Fruit fly (Drosophila melanogaster) whole organism, embryonic: ENCODE results near the gene CG17168.

Experiments used
- Atf-2 ChIP-seq: fragments of 200-800 bp; sonication (Bioruptor generic); optimal IDR thresholded peaks from 2 replicates; lab custom pipeline; 2016; ENCODE audit warnings: missing biosample characterization, missing genetic modification characterization
- Bgb ChIP-seq: fragments of 200-800 bp; sonication (Bioruptor generic); IDR thresholded peaks from 2 replicates; pipeline ENCODE4 v1.3.6; 2022; ENCODE audit warnings: missing biosample characterization, missing genetic modification characterization; ENCODE audit not compliant: partially characterized antibody
- CG11696 ChIP-seq: fragments of 200-800 bp; sonication (Bioruptor generic); IDR thresholded peaks from 2 replicates; pipeline ENCODE4 v1.3.6; 2022; ENCODE audit warnings: missing biosample characterization, missing genetic modification characterization
- CG12155 ChIP-seq: fragments of 200-800 bp; sonication (Bioruptor generic); optimal IDR thresholded peaks from 3 replicates; lab custom pipeline; 2016; ENCODE audit warnings: missing biosample characterization, missing genetic modification characterization
- CG13894 ChIP-seq: fragments of 200-800 bp; sonication (Bioruptor generic); optimal IDR thresholded peaks from 3 replicates; lab custom pipeline; 2018; ENCODE audit warnings: missing biosample characterization, mild to moderate bottlenecking, missing genetic modification characterization, moderate library complexity
- CG15269 ChIP-seq: fragments of 200-800 bp; sonication (Bioruptor generic); optimal IDR thresholded peaks from 2 replicates; lab custom pipeline; 2018; ENCODE audit warnings: missing biosample characterization, mild to moderate bottlenecking, missing genetic modification characterization, moderate library complexity
- CG15514 ChIP-seq: fragments of 200-800 bp; sonication (Bioruptor generic); optimal IDR thresholded peaks from 3 replicates; lab custom pipeline; 2017; ENCODE audit warnings: missing biosample characterization, missing genetic modification characterization, mild to moderate bottlenecking, moderate library complexity, missing genetic modification reagents
- CG17186 ChIP-seq: fragments of 200-800 bp; sonication (Bioruptor generic); optimal IDR thresholded peaks from 3 replicates; lab custom pipeline; 2017; ENCODE audit warnings: missing biosample characterization, missing genetic modification reagents, missing genetic modification characterization
- CG17802 ChIP-seq: fragments of 200-800 bp; sonication (Bioruptor generic); optimal IDR thresholded peaks from 2 replicates; lab custom pipeline; 2018; ENCODE audit warnings: missing biosample characterization, mild to moderate bottlenecking, missing genetic modification characterization, moderate library complexity
- CG17912 ChIP-seq: fragments of 200-800 bp; sonication (Bioruptor generic); optimal IDR thresholded peaks from 2 replicates; lab custom pipeline; 2018; ENCODE audit warnings: missing biosample characterization, mild to moderate bottlenecking, missing genetic modification characterization
- CG18262 ChIP-seq: fragments of 200-800 bp; optimal IDR thresholded peaks from 3 replicates; lab custom pipeline; 2019; ENCODE audit warnings: missing biosample characterization, mild to moderate bottlenecking, missing genetic modification characterization, moderate library complexity
- CG18476 ChIP-seq: fragments of 200-800 bp; sonication (Bioruptor generic); optimal IDR thresholded peaks from 2 replicates; lab custom pipeline; 2016; ENCODE audit warnings: missing biosample characterization, mild to moderate bottlenecking, missing genetic modification characterization
- CG2889 ChIP-seq: fragments of 200-800 bp; sonication (Bioruptor generic); IDR thresholded peaks from 3 replicates; pipeline ENCODE4 v1.3.6; 2022; ENCODE audit warnings: missing biosample characterization, missing genetic modification characterization
- CG30020 ChIP-seq: fragments of 200-800 bp; optimal IDR thresholded peaks from 2 replicates; lab custom pipeline; 2019; ENCODE audit warnings: missing biosample characterization, mild to moderate bottlenecking, missing genetic modification characterization, moderate library complexity
- CG34224 ChIP-seq: fragments of 200-800 bp; sonication (Bioruptor generic); IDR thresholded peaks from 3 replicates; pipeline ENCODE4 v1.3.6; 2022; ENCODE audit warnings: missing biosample characterization, missing genetic modification characterization; ENCODE audit not compliant: partially characterized antibody
- CG4360 ChIP-seq: fragments of 200-800 bp; sonication (Bioruptor generic); IDR thresholded peaks from 2 replicates; pipeline ENCODE4 v1.3.6; 2022; ENCODE audit warnings: missing biosample characterization, missing genetic modification characterization
- CG43689 ChIP-seq: fragments of 200-800 bp; sonication (Bioruptor generic); IDR thresholded peaks from 2 replicates; pipeline ENCODE4 v1.3.6; 2022; ENCODE audit warnings: missing biosample characterization, missing genetic modification characterization
- CG7786 ChIP-seq: fragments of 200-800 bp; sonication (Bioruptor generic); optimal IDR thresholded peaks from 2 replicates; lab custom pipeline; 2016; ENCODE audit warnings: missing biosample characterization, missing genetic modification characterization
- CG7987 ChIP-seq: fragments of 200-800 bp; sonication (Bioruptor generic); optimal IDR thresholded peaks from 2 replicates; lab custom pipeline; 2018; ENCODE audit warnings: missing biosample characterization, mild to moderate bottlenecking, missing genetic modification characterization, moderate library complexity
- D19A ChIP-seq: fragments of 200-800 bp; optimal IDR thresholded peaks from 3 replicates; lab custom pipeline; 2019; ENCODE audit warnings: missing biosample characterization, mild to moderate bottlenecking, missing genetic modification characterization, moderate library complexity
- Dek ChIP-seq: fragments of 200-800 bp; sonication (Bioruptor generic); optimal IDR thresholded peaks from 3 replicates; lab custom pipeline; 2019; ENCODE audit warnings: missing biosample characterization, mild to moderate bottlenecking, missing genetic modification characterization, moderate library complexity
- Fer2 ChIP-seq: fragments of 200-800 bp; sonication (Bioruptor generic); optimal IDR thresholded peaks from 2 replicates; lab custom pipeline; 2018; ENCODE audit warnings: missing biosample characterization, mild to moderate bottlenecking, missing genetic modification characterization, moderate library complexity
- GATAe ChIP-seq: fragments of 200-800 bp; sonication (Bioruptor generic); conservative IDR thresholded peaks from 2 replicates; pipeline ENCODE4 v1.3.6; 2022; ENCODE audit warnings: missing biosample characterization, missing genetic modification characterization
- Lpt ChIP-seq: fragments of >200 bp; optimal IDR thresholded peaks from 2 replicates; lab custom pipeline; 2018; ENCODE audit warnings: missing biosample characterization, missing genetic modification characterization
- Mad ChIP-seq: fragments of 200-800 bp; sonication (Bioruptor generic); optimal IDR thresholded peaks from 2 replicates; lab custom pipeline; 2016; ENCODE audit warnings: missing biosample characterization, missing genetic modification characterization
- Max ChIP-seq: fragments of 200-800 bp; sonication (Bioruptor generic); optimal IDR thresholded peaks from 2 replicates; lab custom pipeline; 2016; ENCODE audit warnings: missing biosample characterization, mild to moderate bottlenecking, missing genetic modification characterization
- Myb ChIP-seq: fragments of 200-800 bp; sonication (Bioruptor generic); optimal IDR thresholded peaks from 2 replicates; lab custom pipeline; 2016; ENCODE audit warnings: missing biosample characterization, missing genetic modification characterization
- Oli ChIP-seq: fragments of 200-800 bp; sonication (Bioruptor generic); optimal IDR thresholded peaks from 2 replicates; lab custom pipeline; 2018; ENCODE audit warnings: missing biosample characterization, mild to moderate bottlenecking, missing genetic modification characterization, moderate library complexity
- Poxn ChIP-seq: fragments of 200-800 bp; sonication (Bioruptor generic); IDR thresholded peaks from 2 replicates; pipeline ENCODE4 v1.3.6; 2022; ENCODE audit warnings: missing biosample characterization, missing genetic modification characterization
- Scr ChIP-seq: fragments of 200-800 bp; sonication (Bioruptor generic); IDR thresholded peaks from 2 replicates; pipeline ENCODE4 v1.3.6; 2022; ENCODE audit warnings: missing biosample characterization, missing genetic modification characterization; ENCODE audit not compliant: partially characterized antibody
- Ssrp ChIP-seq: fragments of 200-800 bp; sonication (Bioruptor generic); optimal IDR thresholded peaks from 2 replicates; lab custom pipeline; 2018; ENCODE audit warnings: missing biosample characterization, mild to moderate bottlenecking, missing genetic modification characterization, moderate library complexity
- Xbp1 ChIP-seq: fragments of 200-800 bp; sonication (Bioruptor generic); optimal IDR thresholded peaks from 3 replicates; lab custom pipeline; 2016; ENCODE audit warnings: missing biosample characterization, mild to moderate bottlenecking, missing genetic modification characterization
- ac ChIP-seq: fragments of 200-800 bp; sonication (Bioruptor generic); optimal IDR thresholded peaks from 3 replicates; lab custom pipeline; 2017; ENCODE audit warnings: missing biosample characterization, mild to moderate bottlenecking, missing genetic modification characterization
- az2 ChIP-seq: fragments of 200-800 bp; sonication (Bioruptor generic); optimal IDR thresholded peaks from 3 replicates; lab custom pipeline; 2016; ENCODE audit warnings: missing biosample characterization, missing genetic modification characterization
- cas ChIP-seq: fragments of 200-800 bp; sonication (Bioruptor generic); IDR thresholded peaks from 2 replicates; pipeline ENCODE4 v1.3.6; 2022; ENCODE audit warnings: missing biosample characterization, missing genetic modification characterization
- chn ChIP-seq: fragments of 200-800 bp; sonication (Bioruptor generic); optimal IDR thresholded peaks from 2 replicates; lab custom pipeline; 2016; ENCODE audit warnings: missing biosample characterization, missing genetic modification characterization
- fd102C ChIP-seq: fragments of 200-800 bp; sonication (Bioruptor generic); optimal IDR thresholded peaks from 2 replicates; lab custom pipeline; 2018; ENCODE audit warnings: missing biosample characterization, mild to moderate bottlenecking, missing genetic modification characterization, moderate library complexity
- gfzf ChIP-seq: fragments of 200-800 bp; sonication (Bioruptor generic); optimal IDR thresholded peaks from 2 replicates; lab custom pipeline; 2016; ENCODE audit warnings: missing biosample characterization, mild to moderate bottlenecking, missing genetic modification characterization, moderate library complexity
- gsb ChIP-seq: fragments of 200-800 bp; sonication (Bioruptor generic); IDR thresholded peaks from 2 replicates; pipeline ENCODE4 v1.3.6; 2022; ENCODE audit warnings: missing biosample characterization, missing genetic modification characterization
- ind ChIP-seq: fragments of 200-800 bp; sonication (Bioruptor generic); optimal IDR thresholded peaks from 3 replicates; lab custom pipeline; 2016; ENCODE audit warnings: missing biosample characterization, missing genetic modification characterization
- nau ChIP-seq: fragments of 200-800 bp; sonication (Bioruptor generic); optimal IDR thresholded peaks from 3 replicates; lab custom pipeline; 2017; ENCODE audit warnings: missing biosample characterization, mild to moderate bottlenecking, missing genetic modification characterization, missing genetic modification reagents
- nerfin-2 ChIP-seq: fragments of 200-800 bp; sonication (Bioruptor generic); IDR thresholded peaks from 2 replicates; pipeline ENCODE4 v1.3.6; 2022; ENCODE audit warnings: missing biosample characterization, missing genetic modification characterization; ENCODE audit not compliant: partially characterized antibody
- nom ChIP-seq: fragments of 200-800 bp; sonication (Bioruptor generic); optimal IDR thresholded peaks from 2 replicates; lab custom pipeline; 2017; ENCODE audit warnings: missing biosample characterization, missing genetic modification characterization, mild to moderate bottlenecking, moderate library complexity, missing genetic modification reagents
- pan ChIP-seq, 4 experiments: fragments of >200 bp in 3 of 4; fragments of 200-800 bp in 1 of 4; sonication (Bioruptor generic) in 1 of 4; optimal IDR thresholded peaks in 3 of 4; IDR thresholded peaks in 1 of 4; 2 replicates each; pipeline versions ENCODE4 v1.3.6 to Lab custom; 2017 to 2022; ENCODE audit warnings: missing biosample characterization in 2 of 4, missing genetic modification characterization in 2 of 4, mixed read lengths in 1 of 4
- ranshi ChIP-seq: fragments of 200-800 bp; sonication (Bioruptor generic); IDR thresholded peaks from 2 replicates; pipeline ENCODE4 v1.3.6; 2022; ENCODE audit warnings: missing biosample characterization, missing genetic modification characterization
- run ChIP-seq: fragments of 200-800 bp; sonication (Bioruptor generic); optimal IDR thresholded peaks from 3 replicates; lab custom pipeline; 2018; ENCODE audit warnings: missing biosample characterization, mild to moderate bottlenecking, missing genetic modification characterization
- salm ChIP-seq: fragments of 200-800 bp; sonication (Bioruptor generic); optimal IDR thresholded peaks from 2 replicates; lab custom pipeline; 2018; ENCODE audit warnings: missing biosample characterization, mild to moderate bottlenecking, missing genetic modification characterization
- scrt ChIP-seq: fragments of 200-800 bp; sonication (Bioruptor generic); optimal IDR thresholded peaks from 2 replicates; lab custom pipeline; 2018; ENCODE audit warnings: missing biosample characterization, mild to moderate bottlenecking, missing genetic modification characterization, moderate library complexity
- sr ChIP-seq: fragments of 200-800 bp; sonication (Bioruptor generic); IDR thresholded peaks from 3 replicates; pipeline ENCODE4 v1.3.6; 2022; ENCODE audit warnings: missing biosample characterization, missing genetic modification characterization
- wek ChIP-seq: fragments of 200-800 bp; sonication (Bioruptor generic); optimal IDR thresholded peaks from 3 replicates; lab custom pipeline; 2018; ENCODE audit warnings: missing biosample characterization, mild to moderate bottlenecking, missing genetic modification characterization, moderate library complexity

Gene CG17168

dm6 chrX:23097250-23097649 is 14.7 kb downstream of the CG17168 start (continued):
- no peak for TF ChIP-seq chn (GFP tag; lab: Kevin White, UChicago)
- no peak for TF ChIP-seq gfzf (GFP tag; lab: Kevin White, UChicago)
- TF ChIP-seq sr = no peak
- TF ChIP-seq CG12155 (GFP tag; lab: Kevin White, UChicago) = no peak
- TF ChIP-seq CG30020 = peak; percentile 80
- TF ChIP-seq Poxn = no peak
- no peak for TF ChIP-seq Lpt (GFP tag; lab: Kevin White, UChicago)
- no peak for TF ChIP-seq wek (GFP tag; lab: Kevin White, UChicago)
- peak; percentile 69 for TF ChIP-seq Scr (GFP tag; lab: Robert Waterston, UW)
- no peak for TF ChIP-seq nau (GFP tag; lab: Kevin White, UChicago)
- TF ChIP-seq CG43689 (GFP tag; lab: Robert Waterston, UW) = no peak
- no peak for TF ChIP-seq salm (tag; lab: Kevin White, UChicago)
- TF ChIP-seq CG18476 (GFP tag; lab: Kevin White, UChicago) = no peak
- no peak for TF ChIP-seq fd102C (GFP tag; lab: Kevin White, UChicago)
- no peak for TF ChIP-seq CG17186 (GFP tag; lab: Kevin White, UChicago)
- no peak for TF ChIP-seq D19A (tag; lab: Kevin White, UChicago)
- peak; percentile 84 for TF ChIP-seq CG17802 (tag; lab: Kevin White, UChicago)
- no peak for TF ChIP-seq scrt (GFP tag; lab: Kevin White, UChicago)

- TF ChIP-seq Ssrp (tag; lab: Kevin White, UChicago) = no peak
- no peak for TF ChIP-seq CG4360 (GFP tag; lab: Robert Waterston, UW)
- no peak for TF ChIP-seq ranshi (GFP tag; lab: Robert Waterston, UW)
- no peak for TF ChIP-seq Max (GFP tag; lab: Kevin White, UChicago)
- no peak for TF ChIP-seq Atf-2 (GFP tag; lab: Kevin White, UChicago)
- TF ChIP-seq CG7987 (GFP tag; lab: Kevin White, UChicago) = no peak
- no peak for TF ChIP-seq run (tag; lab: Kevin White, UChicago)
- no peak for TF ChIP-seq Mad (GFP tag; lab: Kevin White, UChicago)
- no peak for TF ChIP-seq CG17912 (GFP tag; lab: Kevin White, UChicago)
- no peak for TF ChIP-seq nom (GFP tag; lab: Kevin White, UChicago)
- no peak for TF ChIP-seq CG15269 (tag; lab: Kevin White, UChicago)
- TF ChIP-seq CG13894 (tag; lab: Kevin White, UChicago) = no peak
- peak; percentile 38 for TF ChIP-seq CG15514 (GFP tag; lab: Kevin White, UChicago)
- no peak for TF ChIP-seq az2
- TF ChIP-seq CG17802 (tag; lab: Kevin White, UChicago) = no peak
- TF ChIP-seq Oli = no peak
- no peak for TF ChIP-seq Fer2
- TF ChIP-seq CG7786 (GFP tag; lab: Kevin White, UChicago) = no peak
- no peak; the same call in none of the 3 replicates for TF ChIP-seq CG34224 (GFP tag; lab: Robert Waterston, UW)
- TF ChIP-seq CG18262 = no peak
- TF ChIP-seq ind (GFP tag; lab: Kevin White, UChicago) = no peak
- peak; percentile 90 for TF ChIP-seq nerfin-2 (GFP tag; lab: Robert Waterston, UW)
- TF ChIP-seq pan (optimal IDR thresholded peaks at IDR 0.05; lab: Kevin White, UChicago) = no peak
- TF ChIP-seq pan (GFP tag; optimal IDR thresholded peaks at IDR 0.05 in 1 of 2, IDR thresholded peaks at IDR 0.05 in 1 of 2) = no peak
- no peak for TF ChIP-seq ac (GFP tag; lab: Kevin White, UChicago)
- TF ChIP-seq Dek (tag; lab: Kevin White, UChicago) = no peak
- TF ChIP-seq Myb (GFP tag; lab: Kevin White, UChicago) = peak; percentile 53
- no peak for TF ChIP-seq GATAe
- TF ChIP-seq Xbp1 (GFP tag; lab: Kevin White, UChicago) = peak; percentile 1
- TF ChIP-seq cas (GFP tag; lab: Robert Waterston, UW) = no peak
- no peak for TF ChIP-seq CG2889 (GFP tag; lab: Robert Waterston, UW)
- TF ChIP-seq CG11696 = no peak
- TF ChIP-seq gsb (GFP tag; lab: Robert Waterston, UW) = no peak
- TF ChIP-seq Bgb (GFP tag; lab: Robert Waterston, UW) = peak; percentile 92
These were observed 23.2 kb downstream of the CG17168 start, which contains the start of gene ATbp for dm6 chrX:23105692-23106091. Gene ATbp (plus strand): TSS chrX:23106003.
